Worm (Caenorhabditis elegans): ENCODE measurements around the gene str-124.

Gene str-124

ce11 chrX:12759642-12760041, 28.1 kb upstream of the str-124 start:
- TF ChIP-seq elt-2 (tag; optimal IDR thresholded peaks at IDR 0.05) (peak; percentile 40), nfya-1 (tag; optimal IDR thresholded peaks at IDR 0.05) (no peak)

DNA sequence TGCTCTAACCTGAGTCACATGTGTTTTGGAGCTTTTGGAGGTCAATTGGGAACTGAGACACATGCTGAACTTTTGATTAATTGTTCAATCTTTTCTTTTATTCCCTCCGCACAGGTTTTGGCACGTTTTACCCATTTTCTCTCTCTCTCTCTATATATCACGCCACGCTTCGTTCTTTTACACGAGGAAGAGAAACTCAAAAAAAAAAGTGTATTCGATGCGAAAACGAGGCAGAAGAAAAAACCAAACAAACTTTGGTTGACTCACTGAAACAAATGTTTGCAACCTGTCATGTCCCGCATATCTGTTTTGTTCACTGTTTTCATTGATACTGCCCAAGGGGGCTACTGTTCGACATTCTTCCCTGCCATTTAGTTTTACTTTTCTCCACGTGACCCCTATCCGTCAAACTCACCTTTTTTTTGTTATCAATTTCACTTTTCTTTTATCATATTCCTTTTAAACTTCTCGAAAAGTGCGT, 26.4 kb upstream of the str-124 start:
- TF ChIP-seq sox-2 (GFP tag; IDR thresholded peaks at IDR 0.05) (no peak), ref-2 (tag; optimal IDR thresholded peaks at IDR 0.05) (no peak), pat-9 (tag; optimal IDR thresholded peaks at IDR 0.05) (no peak), ceh-9 (tag; optimal IDR thresholded peaks at IDR 0.05) (no peak), ceh-18 (tag; optimal IDR thresholded peaks at IDR 0.05) (no peak), hlh-30 (tag; optimal IDR thresholded peaks at IDR 0.05; ENCODE audit: insufficient read depth) (no peak), ceh-24 (tag; optimal IDR thresholded peaks at IDR 0.05) (no peak), ceh-45 (GFP tag; IDR thresholded peaks at IDR 0.05) (no peak), ttx-3 (tag; optimal IDR thresholded peaks at IDR 0.05) (no peak), gmeb-2 (tag; optimal IDR thresholded peaks at IDR 0.05) (no peak), nhr-11 (tag; optimal IDR thresholded peaks at IDR 0.05) (no peak), ceh-19 (GFP tag; optimal IDR thresholded peaks at IDR 0.05) (no peak), ceh-31 (tag; optimal IDR thresholded peaks at IDR 0.05) (no peak), pag-3 (tag; optimal IDR thresholded peaks at IDR 0.05; ENCODE audit: borderline replicate concordance) (no peak), syd-9 (tag; optimal IDR thresholded peaks at IDR 0.05) (no peak), che-1 (tag; optimal IDR thresholded peaks at IDR 0.05) (no peak), ceh-14 (tag; optimal IDR thresholded peaks at IDR 0.05) (no peak), ets-4 (tag; optimal IDR thresholded peaks at IDR 0.05) (no peak)

- TF ChIP-seq hlh-30 (tag; optimal IDR thresholded peaks at IDR 0.05; ENCODE audit: insufficient read depth), result no peak
- no peak for TF ChIP-seq ceh-9 (tag; optimal IDR thresholded peaks at IDR 0.05)
- no peak for TF ChIP-seq che-1 (tag; optimal IDR thresholded peaks at IDR 0.05)
- TF ChIP-seq pag-3 (tag; optimal IDR thresholded peaks at IDR 0.05; ENCODE audit: borderline replicate concordance), result no peak
- no peak for TF ChIP-seq sdc-2 (tag; optimal IDR thresholded peaks at IDR 0.05)
- TF ChIP-seq unc-42 (tag; optimal IDR thresholded peaks at IDR 0.05), result no peak
- TF ChIP-seq hlh-6 (tag; optimal IDR thresholded peaks at IDR 0.05), result no peak
- no peak for TF ChIP-seq odd-2 (tag; optimal IDR thresholded peaks at IDR 0.05)
- no peak for TF ChIP-seq unc-55 (GFP tag; optimal IDR thresholded peaks at IDR 0.05)
- TF ChIP-seq gmeb-2 (tag; optimal IDR thresholded peaks at IDR 0.05), result no peak
- no peak for TF ChIP-seq C08G9.2 (tag; optimal IDR thresholded peaks at IDR 0.05)
- TF ChIP-seq pax-1 (tag; optimal IDR thresholded peaks at IDR 0.05), result no peak
- no peak for TF ChIP-seq ahr-1 (tag; optimal IDR thresholded peaks at IDR 0.05)
- TF ChIP-seq elt-4 (tag; optimal IDR thresholded peaks at IDR 0.05), result no peak
- TF ChIP-seq pqm-1 (tag; optimal IDR thresholded peaks at IDR 0.05), result no peak
- TF ChIP-seq fkh-6 (tag; optimal IDR thresholded peaks at IDR 0.05), result no peak
- TF ChIP-seq fkh-10 (GFP tag; optimal IDR thresholded peaks at IDR 0.05), result no peak
- TF ChIP-seq Y22D7AL.16 (tag; optimal IDR thresholded peaks at IDR 0.05), result no peak
- TF ChIP-seq ets-4 (tag; optimal IDR thresholded peaks at IDR 0.05), result no peak
- TF ChIP-seq pat-9 (tag; optimal IDR thresholded peaks at IDR 0.05), result no peak
Measured at ce11 chrX:12761778-12762177, 25.9 kb upstream of the str-124 start, which contains the start of gene cept-1. TSS of gene cept-1 (plus strand) at chrX:12762078.

ce11 chrX:12764009-12764408, 23.7 kb upstream of the str-124 start:
- TF ChIP-seq gmeb-2 (tag; optimal IDR thresholded peaks at IDR 0.05) (no peak), syd-9 (tag; optimal IDR thresholded peaks at IDR 0.05) (no peak), K02D7.2 (tag; optimal IDR thresholded peaks at IDR 0.05) (no peak), sox-2 (GFP tag; IDR thresholded peaks at IDR 0.05) (no peak), T23F11.4 (GFP tag; optimal IDR thresholded peaks at IDR 0.05) (no peak), dmd-4 (tag; optimal IDR thresholded peaks at IDR 0.05; ENCODE audit: borderline replicate concordance) (no peak), pqm-1 (tag; optimal IDR thresholded peaks at IDR 0.05) (no peak), ets-4 (tag; optimal IDR thresholded peaks at IDR 0.05) (no peak), unc-86 (tag; optimal IDR thresholded peaks at IDR 0.05) (no peak), che-1 (tag; optimal IDR thresholded peaks at IDR 0.05) (no peak), fax-1 (tag; optimal IDR thresholded peaks at IDR 0.05) (no peak), hlh-8 (tag; optimal IDR thresholded peaks at IDR 0.05) (no peak), sdc-2 (tag; optimal IDR thresholded peaks at IDR 0.05) (no peak), ahr-1 (tag; optimal IDR thresholded peaks at IDR 0.05) (no peak), pat-9 (tag; optimal IDR thresholded peaks at IDR 0.05) (no peak), nhr-232 (tag; optimal IDR thresholded peaks at IDR 0.05) (no peak), sox-4 (tag; optimal IDR thresholded peaks at IDR 0.05) (no peak), ceh-6 (GFP tag; optimal IDR thresholded peaks at IDR 0.05) (no peak), unc-55 (GFP tag; optimal IDR thresholded peaks at IDR 0.05) (no peak), ceh-30 (tag; optimal IDR thresholded peaks at IDR 0.05) (no peak)
